Worm (Caenorhabditis elegans) whole organism, L1 larva: ENCODE results near the gene C36A4.10.

Experiments used
- C04F5.9 ChIP-seq: sonication (generic microtip); optimal IDR thresholded peaks from 2 replicates; lab custom pipeline; 2016; ENCODE audit warnings: missing genetic modification characterization, missing compliant biosample characterization
- F16B12.6 ChIP-seq: fragments of 150-350 bp; optimal IDR thresholded peaks from 2 replicates; lab custom pipeline; 2014; ENCODE audit warnings: missing biosample characterization, missing genetic modification characterization
- aha-1 ChIP-seq: fragments of 150-350 bp; optimal IDR thresholded peaks from 2 replicates; lab custom pipeline; 2014; ENCODE audit warnings: missing biosample characterization, missing genetic modification characterization
- aly-2 ChIP-seq: fragments of 150-350 bp; optimal IDR thresholded peaks from 2 replicates; lab custom pipeline; 2014; ENCODE audit warnings: missing biosample characterization, missing genetic modification characterization
- ama-1 ChIP-seq: fragments of 150-350 bp; optimal IDR thresholded peaks from 2 replicates; lab custom pipeline; 2014
- blmp-1 ChIP-seq: fragments of 150-350 bp; optimal IDR thresholded peaks from 2 replicates; lab custom pipeline; 2014; ENCODE audit warnings: missing biosample characterization, missing genetic modification characterization
- ceh-90 ChIP-seq: sonication (generic microtip); optimal IDR thresholded peaks from 2 replicates; lab custom pipeline; 2016; ENCODE audit warnings: missing genetic modification characterization, missing compliant biosample characterization
- efl-1 ChIP-seq, 4 experiments: fragments of 150-350 bp; optimal IDR thresholded peaks in 3 of 4; peaks in 1 of 4; 1 replicate in 1 of 4; 2 replicates in 3 of 4; lab custom pipeline; 2014; ENCODE audit warnings: missing biosample characterization in 2 of 4, missing genetic modification characterization in 2 of 4, missing genetic modification reagents in 2 of 4
- egl-13 ChIP-seq: sonication (generic microtip); optimal IDR thresholded peaks from 2 replicates; lab custom pipeline; 2016; ENCODE audit warnings: missing genotype, missing genetic modification reagents, missing genetic modification characterization, missing compliant biosample characterization
- elt-2 ChIP-seq: sonication (generic microtip); optimal IDR thresholded peaks from 2 replicates; lab custom pipeline; 2016; ENCODE audit warnings: missing genetic modification characterization, mild to moderate bottlenecking, inconsistent platforms, missing compliant biosample characterization, missing genetic modification reagents
- fkh-8 ChIP-seq: sonication (generic microtip); optimal IDR thresholded peaks from 2 replicates; lab custom pipeline; 2016; ENCODE audit warnings: mild to moderate bottlenecking, missing genetic modification characterization, missing compliant biosample characterization
- fos-1 ChIP-seq: fragments of 150-350 bp; optimal IDR thresholded peaks from 2 replicates; lab custom pipeline; 2014; ENCODE audit warnings: missing biosample characterization, missing genetic modification characterization
- grh-1 ChIP-seq: fragments of 200-800 bp; sonication (Bioruptor generic); IDR thresholded peaks from 2 replicates; pipeline ENCODE4 v1.3.6; 2022; ENCODE audit warnings: missing genetic modification reagents, missing genetic modification characterization, missing compliant biosample characterization
- irx-1 ChIP-seq: sonication (generic microtip); optimal IDR thresholded peaks from 2 replicates; lab custom pipeline; 2016; ENCODE audit warnings: missing genetic modification characterization, missing compliant biosample characterization
- jun-1 ChIP-seq: fragments of 150-350 bp; optimal IDR thresholded peaks from 2 replicates; lab custom pipeline; 2014; ENCODE audit warnings: missing biosample characterization, missing genetic modification reagents, missing genetic modification characterization
- lin-14 ChIP-seq: fragments of 200-800 bp; sonication (Bioruptor generic); optimal IDR thresholded peaks from 2 replicates; lab custom pipeline; 2018; ENCODE audit warnings: mild to moderate bottlenecking, missing genetic modification characterization, moderate library complexity, missing compliant biosample characterization
- lir-3 ChIP-seq: sonication (generic microtip); optimal IDR thresholded peaks from 2 replicates; lab custom pipeline; 2016; ENCODE audit warnings: mild to moderate bottlenecking, missing genetic modification characterization, moderate library complexity, missing compliant biosample characterization; ENCODE audit not compliant: poor library complexity
- mab-9 ChIP-seq: fragments of 200-800 bp; sonication (Bioruptor generic); IDR thresholded peaks from 2 replicates; pipeline ENCODE4 v1.3.6; 2022; ENCODE audit warnings: missing genetic modification reagents, missing genetic modification characterization, missing compliant biosample characterization
- mdl-1 ChIP-seq, 2 experiments: fragments of 150-350 bp; optimal IDR thresholded peaks; 2 replicates each; lab custom pipeline; 2014 to 2017; ENCODE audit warnings: missing biosample characterization in 2 of 2, missing genetic modification characterization in 2 of 2, inconsistent platforms in 1 of 2
- mef-2 ChIP-seq: fragments of 150-350 bp; optimal IDR thresholded peaks from 2 replicates; lab custom pipeline; 2014; ENCODE audit warnings: missing biosample characterization, missing genetic modification characterization
- mep-1 ChIP-seq: fragments of 150-350 bp; optimal IDR thresholded peaks from 2 replicates; lab custom pipeline; 2014; ENCODE audit warnings: missing biosample characterization, missing genetic modification characterization
- nhr-11 ChIP-seq: fragments of 150-350 bp; optimal IDR thresholded peaks from 2 replicates; lab custom pipeline; 2014; ENCODE audit warnings: missing biosample characterization, missing genetic modification characterization
- nhr-20 ChIP-seq: sonication (generic microtip); optimal IDR thresholded peaks from 2 replicates; lab custom pipeline; 2016; ENCODE audit warnings: mild to moderate bottlenecking, missing genetic modification characterization, missing compliant biosample characterization
- nhr-237 ChIP-seq: fragments of 150-350 bp; optimal IDR thresholded peaks from 2 replicates; lab custom pipeline; 2014; ENCODE audit warnings: missing biosample characterization, missing genetic modification characterization
- nhr-47 ChIP-seq: sonication (generic microtip); optimal IDR thresholded peaks from 2 replicates; lab custom pipeline; 2016; ENCODE audit warnings: mild to moderate bottlenecking, missing genetic modification characterization, moderate library complexity, missing compliant biosample characterization
- nhr-71 ChIP-seq: sonication (generic microtip); optimal IDR thresholded peaks from 2 replicates; lab custom pipeline; 2016; ENCODE audit warnings: mild to moderate bottlenecking, missing genetic modification characterization, moderate library complexity, missing compliant biosample characterization
- nhr-77 ChIP-seq: fragments of 150-350 bp; optimal IDR thresholded peaks from 2 replicates; lab custom pipeline; 2014; ENCODE audit warnings: missing biosample characterization, missing genetic modification characterization
- nhr-84 ChIP-seq: sonication (generic microtip); optimal IDR thresholded peaks from 2 replicates; lab custom pipeline; 2017; ENCODE audit warnings: missing biosample characterization, missing genetic modification characterization
- nhr-85 ChIP-seq: sonication (generic microtip); peaks from one replicate; lab custom pipeline; 2016; ENCODE audit warnings: missing genetic modification characterization, inconsistent platforms, missing compliant biosample characterization
- pag-3 ChIP-seq: sonication (generic microtip); optimal IDR thresholded peaks from 2 replicates; lab custom pipeline; 2017; ENCODE audit warnings: missing genetic modification characterization, mild to moderate bottlenecking, missing compliant biosample characterization, antibody characterized with exemption, borderline replicate concordance; ENCODE audit not compliant: insufficient read depth
- pqm-1 ChIP-seq: sonication (generic microtip); optimal IDR thresholded peaks from 3 replicates; lab custom pipeline; 2017; ENCODE audit warnings: missing biosample characterization, missing genetic modification characterization
- rnt-1 ChIP-seq: sonication (generic microtip); optimal IDR thresholded peaks from 2 replicates; lab custom pipeline; 2016; ENCODE audit warnings: mild to moderate bottlenecking, missing genetic modification characterization, moderate library complexity, missing compliant biosample characterization
- skn-1 ChIP-seq: fragments of 150-350 bp; optimal IDR thresholded peaks from 2 replicates; lab custom pipeline; 2014; ENCODE audit warnings: missing biosample characterization, missing genetic modification characterization
- snu-23 ChIP-seq: sonication (generic microtip); optimal IDR thresholded peaks from 2 replicates; lab custom pipeline; 2016; ENCODE audit warnings: missing genetic modification characterization, missing compliant biosample characterization
- sup-37 ChIP-seq: fragments of 200-800 bp; sonication (Bioruptor generic); optimal IDR thresholded peaks from 2 replicates; lab custom pipeline; 2018; ENCODE audit warnings: mild to moderate bottlenecking, missing genetic modification characterization, missing compliant biosample characterization
- tbx-2 ChIP-seq: sonication (generic microtip); optimal IDR thresholded peaks from 2 replicates; lab custom pipeline; 2016; ENCODE audit warnings: missing genetic modification characterization, missing compliant biosample characterization
- unc-62 ChIP-seq: fragments of 150-350 bp; optimal IDR thresholded peaks from 2 replicates; lab custom pipeline; 2014; ENCODE audit warnings: missing biosample characterization, missing genetic modification reagents, missing genetic modification characterization
- zip-4 ChIP-seq: fragments of 200-800 bp; sonication (Bioruptor generic); optimal IDR thresholded peaks from 2 replicates; lab custom pipeline; 2018; ENCODE audit warnings: mild to moderate bottlenecking, missing genetic modification characterization, moderate library complexity, missing compliant biosample characterization
- ztf-4 ChIP-seq: fragments of 150-350 bp; optimal IDR thresholded peaks from 2 replicates; lab custom pipeline; 2014; ENCODE audit warnings: missing biosample characterization, missing genetic modification characterization

The C36A4.10 gene

DNA sequence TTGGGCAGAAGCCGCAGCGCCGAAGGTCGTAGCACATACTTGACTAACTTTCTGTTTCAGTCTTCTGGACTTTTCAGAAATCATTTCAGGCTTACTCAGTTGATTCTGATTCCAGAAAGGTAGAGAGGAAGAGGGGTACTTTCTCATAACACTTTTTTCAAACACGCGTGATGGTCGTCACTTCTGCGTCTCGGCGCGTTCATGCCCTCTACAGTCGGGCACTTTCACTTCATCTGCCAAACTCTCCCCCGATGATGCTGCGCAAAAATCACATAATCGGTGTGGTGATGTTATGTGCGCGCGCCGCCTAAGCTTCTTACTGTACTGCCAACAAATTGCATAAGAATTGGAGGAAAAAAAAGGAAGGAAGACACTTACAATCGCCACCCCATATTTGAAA is 23.7 kb downstream of the C36A4.10 start:
- TF ChIP-seq lin-14 (GFP tag; lab: Kevin White, UChicago) (peak; percentile 50), skn-1 (tag; lab: Kevin White, UChicago) (no peak), nhr-47 (tag; lab: Kevin White, UChicago) (no peak), nhr-84 (tag; lab: Kevin White, UChicago) (no peak), nhr-85 (peak; percentile 72), snu-23 (GFP tag; lab: Kevin White, UChicago) (peak; percentile 26), irx-1 (tag; lab: Kevin White, UChicago) (no peak), nhr-20 (tag; lab: Kevin White, UChicago) (peak; percentile 4), ztf-4 (tag; lab: Kevin White, UChicago) (no peak), ceh-90 (tag; lab: Kevin White, UChicago) (no peak), jun-1 (tag; lab: Kevin White, UChicago) (no peak), mdl-1 (tag; optimal IDR thresholded peaks at IDR 0.05; lab: Kevin White, UChicago) (no peak), blmp-1 (peak; percentile 96)

DNA sequence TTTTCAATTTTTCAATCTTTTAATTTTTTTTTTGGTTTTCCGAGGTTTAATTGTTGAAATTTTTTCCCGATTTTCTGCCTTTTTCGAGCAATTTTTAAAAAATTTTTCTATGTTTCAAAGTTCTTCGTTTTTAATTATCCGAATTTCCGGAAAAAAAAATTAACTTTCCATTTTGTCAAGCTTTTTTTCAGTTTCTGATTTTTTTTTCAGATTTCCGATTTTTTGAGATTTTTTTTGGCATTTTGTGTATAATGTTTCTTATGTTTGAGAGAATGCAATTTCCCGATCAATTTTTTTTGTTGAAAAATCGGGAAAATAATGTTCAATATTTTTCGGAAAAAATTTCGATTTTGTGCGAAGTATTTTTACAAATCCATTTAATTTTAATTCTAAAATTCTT is 24.4 kb downstream of the C36A4.10 start:
- no peak for TF ChIP-seq sup-37 (GFP tag; lab: Kevin White, UChicago)
- TF ChIP-seq unc-62 (GFP tag; lab: Kevin White, UChicago): no peak
- no peak for TF ChIP-seq lir-3
- TF ChIP-seq mdl-1 (tag; optimal IDR thresholded peaks at IDR 0.05; lab: Kevin White, UChicago): no peak
- no peak for TF ChIP-seq zip-4
- no peak for TF ChIP-seq egl-13 (tag; lab: Kevin White, UChicago)
- TF ChIP-seq ama-1 (lab: Kevin White, UChicago): no peak
- TF ChIP-seq elt-2 (tag; lab: Kevin White, UChicago): no peak
- no peak for TF ChIP-seq efl-1 (optimal IDR thresholded peaks at IDR 0.05; lab: Kevin White, UChicago)
- TF ChIP-seq efl-1 (GFP tag; optimal IDR thresholded peaks at IDR 0.05 in 1 of 2; lab: Kevin White, UChicago): no peak

DNA sequence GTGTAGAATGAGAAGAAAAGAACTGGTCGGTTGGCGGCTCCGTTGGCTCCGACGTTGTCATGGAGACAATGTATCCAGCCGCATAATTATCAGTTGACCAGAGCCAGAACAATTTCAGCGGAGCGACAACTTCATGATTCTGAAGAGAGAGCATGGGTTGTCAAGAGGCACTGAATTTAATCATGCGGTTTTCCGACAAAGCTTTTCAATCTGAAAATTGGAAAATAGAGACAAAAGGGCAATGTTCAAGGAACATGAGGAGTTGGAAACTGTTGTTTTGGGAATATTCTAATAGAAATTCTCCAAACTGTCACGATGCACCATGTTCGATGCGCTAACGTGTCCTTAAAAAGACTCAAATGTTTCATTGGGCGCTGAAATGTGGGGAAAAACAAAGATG is 26.9 kb downstream of the C36A4.10 start, which contains the start of gene xbx-5:
Gene xbx-5 (minus strand): TSS at position 56 of the 400 bp plus-strand sequence.
- TF ChIP-seq nhr-71 (tag; lab: Kevin White, UChicago): peak; percentile 18
- TF ChIP-seq pag-3 (tag; lab: Kevin White, UChicago): no peak
- peak; percentile 0 for TF ChIP-seq nhr-85
- TF ChIP-seq nhr-11 (tag; lab: Kevin White, UChicago): no peak
- TF ChIP-seq fkh-8 (tag; lab: Kevin White, UChicago): peak; percentile 76
- no peak for TF ChIP-seq tbx-2 (tag; lab: Kevin White, UChicago)

- TF ChIP-seq lir-3 (no peak), elt-2 (tag; lab: Kevin White, UChicago) (no peak), nhr-77 (tag; lab: Kevin White, UChicago) (no peak), nhr-47 (tag; lab: Kevin White, UChicago) (no peak), snu-23 (GFP tag; lab: Kevin White, UChicago) (no peak), grh-1 (GFP tag; lab: Robert Waterston, UW) (no peak), aha-1 (no peak), C04F5.9 (tag; lab: Kevin White, UChicago) (no peak), nhr-237 (tag; lab: Kevin White, UChicago) (no peak), tbx-2 (tag; lab: Kevin White, UChicago) (no peak), mep-1 (tag; lab: Kevin White, UChicago) (no peak), F16B12.6 (tag; lab: Kevin White, UChicago) (no peak), rnt-1 (no peak), aly-2 (no peak), mab-9 (GFP tag; lab: Robert Waterston, UW) (no peak), irx-1 (tag; lab: Kevin White, UChicago) (no peak), fos-1 (tag; lab: Kevin White, UChicago) (no peak), pqm-1 (tag; lab: Kevin White, UChicago) (no peak), mef-2 (tag; lab: Kevin White, UChicago) (no peak)
These were observed 28.2 kb downstream of the C36A4.10 start for ce11 chrIII:3803113-3803512.
